Worm (Caenorhabditis elegans) whole organism, L1 larva: ENCODE measurements around the gene clec-168.

ENCODE experiments used
- C04F5.9 ChIP-seq: sonication (generic microtip); optimal IDR thresholded peaks from 2 replicates; lab custom pipeline; 2016; ENCODE audit warnings: missing genetic modification characterization, missing compliant biosample characterization
- C34B4.2 ChIP-seq: sonication (generic microtip); optimal IDR thresholded peaks from 2 replicates; lab custom pipeline; 2017; ENCODE audit warnings: mild to moderate bottlenecking, missing genetic modification characterization, missing compliant biosample characterization
- Y116A8C.19 ChIP-seq: sonication (generic microtip); optimal IDR thresholded peaks from 2 replicates; lab custom pipeline; 2016; ENCODE audit warnings: missing compliant biosample characterization, missing genetic modification characterization, borderline replicate concordance
- aly-2 ChIP-seq: fragments of 150-350 bp; optimal IDR thresholded peaks from 2 replicates; lab custom pipeline; 2014; ENCODE audit warnings: missing biosample characterization, missing genetic modification characterization
- dsc-1 ChIP-seq: sonication (generic microtip); optimal IDR thresholded peaks from 2 replicates; lab custom pipeline; 2016; ENCODE audit warnings: mild to moderate bottlenecking, missing genetic modification characterization, missing compliant biosample characterization
- efl-1 ChIP-seq, 4 experiments: fragments of 150-350 bp; optimal IDR thresholded peaks in 3 of 4; peaks in 1 of 4; 1 replicate in 1 of 4; 2 replicates in 3 of 4; lab custom pipeline; 2014; ENCODE audit warnings: missing biosample characterization in 2 of 4, missing genetic modification characterization in 2 of 4, missing genetic modification reagents in 2 of 4
- elt-2 ChIP-seq: sonication (generic microtip); optimal IDR thresholded peaks from 2 replicates; lab custom pipeline; 2016; ENCODE audit warnings: missing genetic modification characterization, mild to moderate bottlenecking, inconsistent platforms, missing compliant biosample characterization, missing genetic modification reagents
- fkh-4 ChIP-seq: sonication (generic microtip); optimal IDR thresholded peaks from 2 replicates; lab custom pipeline; 2016; ENCODE audit warnings: missing compliant biosample characterization, missing genetic modification characterization, borderline replicate concordance
- fos-1 ChIP-seq: fragments of 150-350 bp; optimal IDR thresholded peaks from 2 replicates; lab custom pipeline; 2014; ENCODE audit warnings: missing biosample characterization, missing genetic modification characterization
- jun-1 ChIP-seq: fragments of 150-350 bp; optimal IDR thresholded peaks from 2 replicates; lab custom pipeline; 2014; ENCODE audit warnings: missing biosample characterization, missing genetic modification reagents, missing genetic modification characterization
- lin-13 ChIP-seq: fragments of 150-350 bp; optimal IDR thresholded peaks from 2 replicates; lab custom pipeline; 2014; ENCODE audit warnings: missing biosample characterization, missing genetic modification reagents, missing genetic modification characterization
- lin-15B ChIP-seq: fragments of 150-350 bp; sonication (generic microtip); optimal IDR thresholded peaks from 3 replicates; lab custom pipeline; 2014; ENCODE audit warnings: missing biosample characterization, missing genetic modification characterization
- lin-39 ChIP-seq: fragments of 150-350 bp; optimal IDR thresholded peaks from 2 replicates; lab custom pipeline; 2014; ENCODE audit warnings: missing biosample characterization, missing genetic modification reagents, missing genetic modification characterization
- lir-3 ChIP-seq: sonication (generic microtip); optimal IDR thresholded peaks from 2 replicates; lab custom pipeline; 2016; ENCODE audit warnings: mild to moderate bottlenecking, missing genetic modification characterization, moderate library complexity, missing compliant biosample characterization; ENCODE audit not compliant: poor library complexity
- mab-9 ChIP-seq: fragments of 200-800 bp; sonication (Bioruptor generic); IDR thresholded peaks from 2 replicates; pipeline ENCODE4 v1.3.6; 2022; ENCODE audit warnings: missing genetic modification reagents, missing genetic modification characterization, missing compliant biosample characterization
- nhr-12 ChIP-seq: sonication (generic microtip); optimal IDR thresholded peaks from 2 replicates; lab custom pipeline; 2017; ENCODE audit warnings: missing biosample characterization, missing genetic modification characterization
- nhr-20 ChIP-seq: sonication (generic microtip); optimal IDR thresholded peaks from 2 replicates; lab custom pipeline; 2016; ENCODE audit warnings: mild to moderate bottlenecking, missing genetic modification characterization, missing compliant biosample characterization
- nhr-77 ChIP-seq: fragments of 150-350 bp; optimal IDR thresholded peaks from 2 replicates; lab custom pipeline; 2014; ENCODE audit warnings: missing biosample characterization, missing genetic modification characterization
- nhr-84 ChIP-seq: sonication (generic microtip); optimal IDR thresholded peaks from 2 replicates; lab custom pipeline; 2017; ENCODE audit warnings: missing biosample characterization, missing genetic modification characterization
- nhr-85 ChIP-seq: sonication (generic microtip); peaks from one replicate; lab custom pipeline; 2016; ENCODE audit warnings: missing genetic modification characterization, inconsistent platforms, missing compliant biosample characterization
- nhr-90 ChIP-seq: sonication (generic microtip); optimal IDR thresholded peaks from 2 replicates; lab custom pipeline; 2016; ENCODE audit warnings: mild to moderate bottlenecking, missing genetic modification characterization, missing compliant biosample characterization; ENCODE audit not compliant: poor library complexity
- rnt-1 ChIP-seq: sonication (generic microtip); optimal IDR thresholded peaks from 2 replicates; lab custom pipeline; 2016; ENCODE audit warnings: mild to moderate bottlenecking, missing genetic modification characterization, moderate library complexity, missing compliant biosample characterization
- snpc-4 ChIP-seq: fragments of 150-350 bp; optimal IDR thresholded peaks from 2 replicates; lab custom pipeline; 2014; ENCODE audit warnings: missing biosample characterization, missing genetic modification characterization
- sox-4 ChIP-seq: sonication (generic microtip); optimal IDR thresholded peaks from 2 replicates; lab custom pipeline; 2016; ENCODE audit warnings: missing genetic modification characterization, missing compliant biosample characterization
- sptf-1 ChIP-seq: fragments of 150-350 bp; optimal IDR thresholded peaks from 2 replicates; lab custom pipeline; 2014; ENCODE audit warnings: missing biosample characterization, missing genetic modification characterization
- swsn-7 ChIP-seq: sonication (generic microtip); optimal IDR thresholded peaks from 2 replicates; lab custom pipeline; 2016; ENCODE audit warnings: missing genetic modification characterization, missing compliant biosample characterization
- tlp-1 ChIP-seq: fragments of 150-350 bp; optimal IDR thresholded peaks from 2 replicates; lab custom pipeline; 2014; ENCODE audit warnings: missing biosample characterization, missing genetic modification characterization
- unc-30 ChIP-seq: sonication (generic microtip); optimal IDR thresholded peaks from 2 replicates; lab custom pipeline; 2017; ENCODE audit warnings: missing biosample characterization, missing genetic modification characterization
- unc-62 ChIP-seq: fragments of 150-350 bp; optimal IDR thresholded peaks from 2 replicates; lab custom pipeline; 2014; ENCODE audit warnings: missing biosample characterization, missing genetic modification reagents, missing genetic modification characterization
- unc-98 ChIP-seq: fragments of 200-800 bp; sonication (Bioruptor generic); IDR thresholded peaks from 2 replicates; pipeline ENCODE4 v1.3.6; 2022; ENCODE audit warnings: missing genetic modification characterization, missing compliant biosample characterization

Gene clec-168

DNA sequence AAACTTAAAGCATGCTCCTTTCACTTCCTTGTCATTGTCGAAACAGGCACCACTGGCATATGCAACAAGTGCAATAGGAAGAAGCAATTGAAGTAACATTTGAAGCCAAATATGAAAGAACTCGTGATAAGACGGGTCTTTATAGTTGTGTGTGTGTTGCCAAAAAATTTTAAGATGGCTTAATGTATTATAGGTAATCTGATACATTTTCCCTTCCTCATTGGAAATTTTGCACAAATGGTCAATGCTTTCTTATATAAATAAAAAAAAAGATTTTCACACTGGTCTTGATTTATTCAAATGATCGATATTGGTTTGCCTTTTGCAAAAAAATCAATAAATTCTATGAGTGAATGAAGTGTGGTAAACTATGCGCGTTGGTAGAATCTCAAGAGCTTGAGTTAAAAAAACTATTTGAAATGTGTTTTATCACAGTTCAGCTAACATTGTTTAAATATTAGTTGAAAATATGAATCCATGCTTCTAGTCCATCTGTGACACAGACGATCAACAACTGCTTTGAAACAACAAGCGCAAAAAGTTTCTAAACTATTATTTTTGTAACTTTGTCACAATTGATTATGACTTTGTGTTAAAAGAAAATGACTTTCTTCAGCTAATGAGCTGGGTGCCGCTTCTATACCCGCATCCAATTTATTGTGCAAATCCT, 5.4 kb upstream of the clec-168 start, which contains the start of the genes clec-166 and F38A1.6:
Gene clec-166 (minus strand): TSS at position 101 of the 670 bp plus-strand sequence.
Gene F38A1.6 (plus strand): TSS at position 620 of the 670 bp plus-strand sequence.
- TF ChIP-seq efl-1 (optimal IDR thresholded peaks at IDR 0.05; lab: Kevin White, UChicago): no peak
- TF ChIP-seq efl-1 (GFP tag; optimal IDR thresholded peaks at IDR 0.05 in 1 of 2; lab: Kevin White, UChicago): peak in 1 of 2 experiments; percentile 75
- TF ChIP-seq unc-62 (GFP tag; lab: Kevin White, UChicago): no peak
- no peak for TF ChIP-seq nhr-20 (tag; lab: Kevin White, UChicago)
- no peak for TF ChIP-seq dsc-1 (tag; lab: Kevin White, UChicago)
- no peak for TF ChIP-seq sox-4 (tag; lab: Kevin White, UChicago)
- TF ChIP-seq lir-3 (tag; lab: Kevin White, UChicago): no peak

DNA sequence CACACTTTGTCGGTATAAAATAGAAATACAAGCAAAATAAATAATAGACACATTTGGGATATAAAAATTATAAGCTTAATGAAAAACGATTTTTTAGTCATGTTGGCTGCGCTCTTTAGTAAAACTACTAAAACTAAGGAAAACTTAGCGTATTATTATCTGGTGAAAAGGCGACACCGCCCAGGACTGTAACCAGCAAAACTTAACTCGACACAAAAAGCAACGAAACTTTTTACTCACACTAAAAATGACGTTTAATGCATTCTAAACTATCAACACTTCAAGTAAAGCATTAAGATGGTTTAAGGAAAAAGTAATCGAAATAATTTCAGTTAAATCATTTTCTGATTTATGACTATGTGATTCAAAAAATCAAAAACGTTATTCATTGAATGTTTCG, 1.1 kb upstream of the clec-168 start, which contains the start of gene clec-167:
Gene clec-167 (minus strand): TSS at position 101 of the 400 bp plus-strand sequence.
- TF ChIP-seq lin-13 (GFP tag; lab: Kevin White, UChicago) (no peak), efl-1 (optimal IDR thresholded peaks at IDR 0.05; lab: Kevin White, UChicago) (no peak), efl-1 (GFP tag; optimal IDR thresholded peaks at IDR 0.05 in 1 of 2; lab: Kevin White, UChicago) (no peak), unc-30 (tag; lab: Kevin White, UChicago) (no peak), aly-2 (tag; lab: Kevin White, UChicago) (no peak), Y116A8C.19 (tag; lab: Kevin White, UChicago) (no peak), nhr-84 (no peak), tlp-1 (no peak), jun-1 (tag; lab: Kevin White, UChicago) (no peak), rnt-1 (no peak)
- TF ChIP-seq, all 84 proteins: peak for 0

DNA sequence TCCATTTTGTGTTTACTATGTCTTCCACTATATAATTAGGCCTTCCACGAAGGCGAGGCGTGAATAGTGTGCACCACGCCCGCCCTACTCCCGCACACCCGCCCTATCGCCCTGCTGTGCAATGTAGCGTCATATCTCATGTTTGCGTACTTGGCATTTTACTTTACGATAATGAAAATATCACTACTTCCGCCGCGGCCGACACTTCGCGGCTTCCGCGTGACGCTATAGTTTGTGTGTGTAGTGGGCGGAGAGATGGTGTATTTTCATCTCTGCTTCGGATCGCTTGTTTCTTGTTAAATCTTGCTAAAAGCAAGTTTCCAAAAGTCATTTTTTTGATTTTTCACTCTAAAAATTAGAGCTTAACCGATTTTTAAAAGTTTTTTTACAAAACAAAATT, 3.7 kb downstream of the clec-168 start:
- TF ChIP-seq efl-1 (optimal IDR thresholded peaks at IDR 0.05; lab: Kevin White, UChicago): no peak
- peak in 1 of 2 experiments; percentile 27 for TF ChIP-seq efl-1 (GFP tag; optimal IDR thresholded peaks at IDR 0.05 in 1 of 2; lab: Kevin White, UChicago)
- no peak for TF ChIP-seq nhr-12 (tag; lab: Kevin White, UChicago)
- TF ChIP-seq sptf-1: no peak
- no peak for TF ChIP-seq lin-39
- TF ChIP-seq fkh-4: no peak
- TF ChIP-seq nhr-77: no peak
- peak; percentile 37 for TF ChIP-seq elt-2 (tag; lab: Kevin White, UChicago)
- peak; percentile 53 for TF ChIP-seq snpc-4 (tag; lab: Kevin White, UChicago)

DNA sequence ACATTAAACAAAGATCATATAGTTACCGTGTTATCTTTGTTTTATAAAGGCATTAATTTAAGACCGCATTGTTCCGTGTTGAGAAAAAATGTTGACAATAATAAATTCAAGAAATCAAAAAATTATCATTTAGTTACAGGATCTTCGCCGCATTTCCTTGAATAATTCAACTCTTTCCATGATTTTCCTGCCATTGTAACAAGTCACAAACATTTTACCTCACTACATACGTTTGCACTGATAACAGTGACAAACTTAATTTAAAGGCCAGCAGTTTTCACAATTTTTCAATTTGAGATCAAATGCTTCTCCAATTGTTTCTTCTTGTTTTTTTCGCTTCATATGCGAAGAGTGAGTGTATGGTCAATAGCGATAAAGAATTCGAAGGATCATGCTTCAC, 4.3 kb downstream of the clec-168 start, which contains the start of gene clec-169:
Gene clec-169 (plus strand): TSS at position 301 of the 400 bp plus-strand sequence.
- TF ChIP-seq nhr-77 (no peak), elt-2 (tag; lab: Kevin White, UChicago) (no peak), efl-1 (optimal IDR thresholded peaks at IDR 0.05; lab: Kevin White, UChicago) (no peak), efl-1 (GFP tag; optimal IDR thresholded peaks at IDR 0.05 in 1 of 2; lab: Kevin White, UChicago) (peak in 1 of 2 experiments; percentile 48), tlp-1 (no peak), mab-9 (GFP tag; lab: Robert Waterston, UW) (no peak), lin-15B (no peak)

DNA sequence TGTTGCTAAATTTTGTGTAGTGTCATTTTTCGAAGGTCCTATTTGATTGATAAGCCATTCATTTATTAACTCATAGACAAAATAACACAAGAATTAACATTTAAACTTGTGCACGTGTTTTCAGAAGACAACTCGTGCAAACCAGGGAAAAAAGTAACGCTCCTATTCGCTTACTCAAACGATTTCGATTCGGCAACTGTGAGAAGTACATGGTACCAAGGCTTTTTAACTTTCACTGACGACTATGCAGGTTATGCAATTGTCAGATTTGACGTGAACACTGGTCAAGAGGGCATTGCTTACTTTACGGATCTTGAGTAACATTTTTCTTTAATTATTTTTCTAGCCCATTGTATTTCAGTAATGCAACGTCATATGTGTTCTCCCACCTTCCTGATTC, 5.2 kb downstream of the clec-168 start:
- no peak for TF ChIP-seq sox-4 (tag; lab: Kevin White, UChicago)
- TF ChIP-seq nhr-85 (tag; lab: Kevin White, UChicago): no peak
- TF ChIP-seq C34B4.2: no peak
- no peak for TF ChIP-seq lir-3 (tag; lab: Kevin White, UChicago)
- TF ChIP-seq nhr-20 (tag; lab: Kevin White, UChicago): no peak
- no peak for TF ChIP-seq efl-1 (optimal IDR thresholded peaks at IDR 0.05; lab: Kevin White, UChicago)
- no peak for TF ChIP-seq efl-1 (GFP tag; optimal IDR thresholded peaks at IDR 0.05 in 1 of 2; lab: Kevin White, UChicago)
- TF ChIP-seq swsn-7: no peak
- TF ChIP-seq dsc-1 (tag; lab: Kevin White, UChicago): no peak
- no peak for TF ChIP-seq tlp-1
- no peak for TF ChIP-seq C04F5.9 (tag; lab: Kevin White, UChicago)
- TF ChIP-seq nhr-77: no peak
- no peak for TF ChIP-seq unc-98
- TF ChIP-seq nhr-90 (tag; lab: Kevin White, UChicago): no peak
- no peak for TF ChIP-seq fos-1 (tag; lab: Kevin White, UChicago)
- TF ChIP-seq lin-13 (GFP tag; lab: Kevin White, UChicago): no peak
- no peak for TF ChIP-seq elt-2 (tag; lab: Kevin White, UChicago)
- TF ChIP-seq, all 84 proteins: peak for 0
